Fruit fly (Drosophila melanogaster) whole organism, embryonic: ENCODE data around the gene Rpt4.

ENCODE experiments used
- Blimp-1 ChIP-seq: fragments of 200-800 bp; sonication (Bioruptor generic); optimal IDR thresholded peaks from 3 replicates; lab custom pipeline; 2018; ENCODE audit warnings: missing biosample characterization, missing genetic modification characterization, mild to moderate bottlenecking, moderate library complexity, missing genetic modification reagents
- CG10979 ChIP-seq: fragments of 200-800 bp; sonication (Bioruptor generic); optimal IDR thresholded peaks from 2 replicates; lab custom pipeline; 2018; ENCODE audit warnings: missing biosample characterization, mild to moderate bottlenecking, missing genetic modification characterization, moderate library complexity
- CG12942 ChIP-seq: fragments of 200-800 bp; sonication (Bioruptor generic); optimal IDR thresholded peaks from 3 replicates; lab custom pipeline; 2016; ENCODE audit warnings: missing biosample characterization, missing genetic modification characterization
- CG13287 ChIP-seq: fragments of 200-800 bp; sonication (Bioruptor generic); IDR thresholded peaks from 2 replicates; pipeline ENCODE4 v1.3.6; 2022; ENCODE audit warnings: missing biosample characterization, missing genetic modification characterization; ENCODE audit not compliant: partially characterized antibody
- CG17186 ChIP-seq: fragments of 200-800 bp; sonication (Bioruptor generic); optimal IDR thresholded peaks from 3 replicates; lab custom pipeline; 2017; ENCODE audit warnings: missing biosample characterization, missing genetic modification reagents, missing genetic modification characterization
- CG17328 ChIP-seq: fragments of 200-800 bp; sonication (Bioruptor generic); IDR thresholded peaks from 2 replicates; pipeline ENCODE4 v1.3.6; 2022; ENCODE audit warnings: missing biosample characterization, missing genetic modification characterization
- CG17385 ChIP-seq: fragments of 200-800 bp; sonication (Bioruptor generic); optimal IDR thresholded peaks from 3 replicates; lab custom pipeline; 2018; ENCODE audit warnings: missing biosample characterization, mild to moderate bottlenecking, missing genetic modification characterization
- CG17802 ChIP-seq: fragments of 200-800 bp; sonication (Bioruptor generic); optimal IDR thresholded peaks from 2 replicates; lab custom pipeline; 2018; ENCODE audit warnings: missing biosample characterization, mild to moderate bottlenecking, missing genetic modification characterization, moderate library complexity
- CG17912 ChIP-seq: fragments of 200-800 bp; sonication (Bioruptor generic); optimal IDR thresholded peaks from 2 replicates; lab custom pipeline; 2018; ENCODE audit warnings: missing biosample characterization, mild to moderate bottlenecking, missing genetic modification characterization
- CG18476 ChIP-seq: fragments of 200-800 bp; sonication (Bioruptor generic); optimal IDR thresholded peaks from 2 replicates; lab custom pipeline; 2016; ENCODE audit warnings: missing biosample characterization, mild to moderate bottlenecking, missing genetic modification characterization
- CG18599 ChIP-seq: fragments of 200-800 bp; sonication (Bioruptor generic); optimal IDR thresholded peaks from 3 replicates; lab custom pipeline; 2017; ENCODE audit warnings: missing biosample characterization, missing genetic modification characterization, mild to moderate bottlenecking, moderate library complexity, missing genetic modification reagents
- CG2120 ChIP-seq: fragments of 200-800 bp; sonication (Bioruptor generic); optimal IDR thresholded peaks from 3 replicates; lab custom pipeline; 2016; ENCODE audit warnings: missing biosample characterization, missing genetic modification characterization
- CG2889 ChIP-seq: fragments of 200-800 bp; sonication (Bioruptor generic); IDR thresholded peaks from 3 replicates; pipeline ENCODE4 v1.3.6; 2022; ENCODE audit warnings: missing biosample characterization, missing genetic modification characterization
- CG3407 ChIP-seq: fragments of 200-800 bp; sonication (Bioruptor generic); optimal IDR thresholded peaks from 2 replicates; lab custom pipeline; 2018; ENCODE audit warnings: missing biosample characterization, mild to moderate bottlenecking, missing genetic modification characterization
- CG5180 ChIP-seq: fragments of 200-800 bp; sonication (Bioruptor generic); optimal IDR thresholded peaks from 3 replicates; lab custom pipeline; 2017; ENCODE audit warnings: missing biosample characterization, missing genetic modification characterization, mild to moderate bottlenecking, moderate library complexity, missing genetic modification reagents
- CG6683 ChIP-seq: fragments of 200-800 bp; sonication (Bioruptor generic); optimal IDR thresholded peaks from 2 replicates; lab custom pipeline; 2017; ENCODE audit warnings: missing biosample characterization, mild to moderate bottlenecking, missing genetic modification characterization, missing genetic modification reagents
- CG6765 ChIP-seq: fragments of 200-800 bp; sonication (Bioruptor generic); optimal IDR thresholded peaks from 3 replicates; lab custom pipeline; 2017; ENCODE audit warnings: missing biosample characterization, mild to moderate bottlenecking, missing genetic modification characterization
- CG8281 ChIP-seq: fragments of 200-800 bp; sonication (Bioruptor generic); optimal IDR thresholded peaks from 2 replicates; lab custom pipeline; 2018; ENCODE audit warnings: missing biosample characterization, mild to moderate bottlenecking, missing genetic modification characterization, moderate library complexity
- CG8290 ChIP-seq, 3 experiments: fragments of 200-800 bp; sonication (Bioruptor generic); optimal IDR thresholded peaks; 2 replicates each; lab custom pipeline; 2016 to 2019; ENCODE audit warnings: missing biosample characterization in 3 of 3, missing genetic modification characterization in 3 of 3, mild to moderate bottlenecking in 2 of 3, moderate library complexity in 1 of 3
- CG9609 ChIP-seq: fragments of 200-800 bp; sonication (Bioruptor generic); optimal IDR thresholded peaks from 3 replicates; lab custom pipeline; 2016; ENCODE audit warnings: missing biosample characterization, missing genetic modification characterization
- CTCF ChIP-seq: fragments of 200-800 bp; sonication (Bioruptor generic); optimal IDR thresholded peaks from 2 replicates; lab custom pipeline; 2017; ENCODE audit warnings: missing biosample characterization, mild to moderate bottlenecking, missing genetic modification characterization, moderate library complexity
- CkIIα-i1 ChIP-seq: fragments of 200-800 bp; sonication (Bioruptor generic); IDR thresholded peaks from 2 replicates; pipeline ENCODE4 v1.3.6; 2022; ENCODE audit warnings: missing biosample characterization, missing genetic modification characterization
- D19A ChIP-seq: fragments of 200-800 bp; optimal IDR thresholded peaks from 3 replicates; lab custom pipeline; 2019; ENCODE audit warnings: missing biosample characterization, mild to moderate bottlenecking, missing genetic modification characterization, moderate library complexity
- Dad ChIP-seq: fragments of 200-800 bp; sonication (Bioruptor generic); optimal IDR thresholded peaks from 3 replicates; lab custom pipeline; 2016; ENCODE audit warnings: missing biosample characterization, missing genetic modification characterization
- Gsc ChIP-seq: fragments of 200-800 bp; sonication (Bioruptor generic); IDR thresholded peaks from 2 replicates; pipeline ENCODE4 v1.3.6; 2022; ENCODE audit warnings: missing biosample characterization, missing genetic modification characterization
- Gug ChIP-seq: fragments of 200-800 bp; sonication (Bioruptor generic); IDR thresholded peaks from 4 replicates; pipeline ENCODE4 v1.3.6; 2022; ENCODE audit warnings: missing biosample characterization, missing genetic modification characterization
- Hmr ChIP-seq: fragments of 200-800 bp; sonication (Bioruptor generic); optimal IDR thresholded peaks from 3 replicates; lab custom pipeline; 2017; ENCODE audit warnings: mild to moderate bottlenecking, missing biosample characterization, missing genetic modification reagents, missing genetic modification characterization
- Hr78 ChIP-seq, 2 experiments: fragments of 200-800 bp in 1 of 2; fragments of >200 bp in 1 of 2; sonication (Bioruptor generic) in 1 of 2; optimal IDR thresholded peaks; 2 replicates each; lab custom pipeline; 2017 to 2019; ENCODE audit warnings: missing biosample characterization in 2 of 2, missing genetic modification characterization in 2 of 2, mild to moderate bottlenecking in 1 of 2, moderate library complexity in 1 of 2
- Mad ChIP-seq: fragments of 200-800 bp; sonication (Bioruptor generic); optimal IDR thresholded peaks from 2 replicates; lab custom pipeline; 2016; ENCODE audit warnings: missing biosample characterization, missing genetic modification characterization
- Mes4 ChIP-seq: fragments of 200-800 bp; sonication (Bioruptor generic); optimal IDR thresholded peaks from 2 replicates; lab custom pipeline; 2016; ENCODE audit warnings: missing biosample characterization, missing genetic modification characterization
- Optix ChIP-seq: fragments of 200-800 bp; sonication (Bioruptor generic); IDR thresholded peaks from 3 replicates; pipeline ENCODE4 v1.3.6; 2022; ENCODE audit warnings: missing biosample characterization, missing genetic modification characterization
- Poxn ChIP-seq: fragments of 200-800 bp; sonication (Bioruptor generic); IDR thresholded peaks from 2 replicates; pipeline ENCODE4 v1.3.6; 2022; ENCODE audit warnings: missing biosample characterization, missing genetic modification characterization
- Usf ChIP-seq: fragments of 200-800 bp; sonication (Bioruptor generic); optimal IDR thresholded peaks from 2 replicates; lab custom pipeline; 2017; ENCODE audit warnings: missing genotype, missing biosample characterization, missing genetic modification characterization
- ac ChIP-seq: fragments of 200-800 bp; sonication (Bioruptor generic); optimal IDR thresholded peaks from 3 replicates; lab custom pipeline; 2017; ENCODE audit warnings: missing biosample characterization, mild to moderate bottlenecking, missing genetic modification characterization
- bcd ChIP-seq: fragments of 200-800 bp; sonication (Bioruptor generic); optimal IDR thresholded peaks from 2 replicates; lab custom pipeline; 2017; ENCODE audit warnings: missing biosample characterization, mild to moderate bottlenecking, missing genetic modification characterization
- br ChIP-seq: fragments of >200 bp; optimal IDR thresholded peaks from 2 replicates; lab custom pipeline; 2017
- caup ChIP-seq: fragments of 200-800 bp; sonication (Bioruptor generic); optimal IDR thresholded peaks from 3 replicates; lab custom pipeline; 2017; ENCODE audit warnings: missing biosample characterization, mild to moderate bottlenecking, missing genetic modification characterization, moderate library complexity; ENCODE audit not compliant: severe bottlenecking
- ci ChIP-seq: fragments of 200-800 bp; sonication (Bioruptor generic); IDR thresholded peaks from 3 replicates; pipeline ENCODE4 v1.3.6; 2022; ENCODE audit warnings: missing biosample characterization, missing genetic modification characterization
- emc ChIP-seq: fragments of 200-800 bp; sonication (Bioruptor generic); optimal IDR thresholded peaks from 2 replicates; lab custom pipeline; 2016; ENCODE audit warnings: missing biosample characterization, missing genetic modification characterization
- ham ChIP-seq: fragments of 200-800 bp; sonication (Bioruptor generic); IDR thresholded peaks from 2 replicates; pipeline ENCODE4 v1.3.6; 2022; ENCODE audit warnings: missing biosample characterization, missing genetic modification characterization
- kah ChIP-seq: fragments of 200-800 bp; sonication (Bioruptor generic); optimal IDR thresholded peaks from 2 replicates; lab custom pipeline; 2018; ENCODE audit warnings: missing biosample characterization, mild to moderate bottlenecking, missing genetic modification characterization
- ken ChIP-seq: fragments of 200-800 bp; sonication (Bioruptor generic); IDR thresholded peaks from 3 replicates; pipeline ENCODE4 v1.3.6; 2022; ENCODE audit warnings: missing biosample characterization, missing genetic modification characterization
- kni ChIP-seq: fragments of 200-800 bp; sonication (Bioruptor generic); optimal IDR thresholded peaks from 3 replicates; lab custom pipeline; 2017; ENCODE audit warnings: mild to moderate bottlenecking, missing biosample characterization, missing genetic modification reagents, missing genetic modification characterization
- luna ChIP-seq: fragments of 200-800 bp; sonication (Bioruptor generic); optimal IDR thresholded peaks from 2 replicates; lab custom pipeline; 2016; ENCODE audit warnings: missing biosample characterization, missing genetic modification characterization
- odd ChIP-seq: fragments of 200-800 bp; sonication (Bioruptor generic); optimal IDR thresholded peaks from 2 replicates; lab custom pipeline; 2017; ENCODE audit warnings: missing biosample characterization, mild to moderate bottlenecking, missing genetic modification characterization
- pan ChIP-seq, 4 experiments: fragments of >200 bp in 3 of 4; fragments of 200-800 bp in 1 of 4; sonication (Bioruptor generic) in 1 of 4; optimal IDR thresholded peaks in 3 of 4; IDR thresholded peaks in 1 of 4; 2 replicates each; pipeline versions ENCODE4 v1.3.6 to Lab custom; 2017 to 2022; ENCODE audit warnings: missing biosample characterization in 2 of 4, missing genetic modification characterization in 2 of 4, mixed read lengths in 1 of 4
- ranshi ChIP-seq: fragments of 200-800 bp; sonication (Bioruptor generic); IDR thresholded peaks from 2 replicates; pipeline ENCODE4 v1.3.6; 2022; ENCODE audit warnings: missing biosample characterization, missing genetic modification characterization
- sd ChIP-seq: fragments of 200-800 bp; sonication (Bioruptor generic); optimal IDR thresholded peaks from 3 replicates; lab custom pipeline; 2018; ENCODE audit warnings: missing biosample characterization, mild to moderate bottlenecking, missing genetic modification characterization, moderate library complexity
- usp ChIP-seq: fragments of >200 bp; optimal IDR thresholded peaks from 2 replicates; lab custom pipeline; 2017; ENCODE audit warnings: missing biosample characterization, missing genetic modification characterization
- yki ChIP-seq: fragments of >200 bp; optimal IDR thresholded peaks from 3 replicates; lab custom pipeline; 2018

The Rpt4 gene

dm6 chrX:6267187-6267711, 23.8 kb downstream of the Rpt4 start, which contains the start of gene schlank (continued):
- peak; percentile 26 for TF ChIP-seq CG10979 (tag; lab: Kevin White, UChicago)
- no peak for TF ChIP-seq yki (lab: Kevin White, UChicago)
- TF ChIP-seq usp = no peak
- peak; percentile 70 for TF ChIP-seq CG2120
- peak; percentile 66 for TF ChIP-seq ken (GFP tag; lab: Robert Waterston, UW)
- TF ChIP-seq CG6683 (GFP tag; lab: Kevin White, UChicago) = no peak
- TF ChIP-seq CkIIα-i1 (GFP tag; lab: Robert Waterston, UW) = no peak
- no peak for TF ChIP-seq CG3407 (GFP tag; lab: Kevin White, UChicago)
- peak; percentile 31 for TF ChIP-seq CG18476 (GFP tag; lab: Kevin White, UChicago)
- TF ChIP-seq emc = no peak
- no peak for TF ChIP-seq br (lab: Kevin White, UChicago)
- peak; percentile 67 for TF ChIP-seq Gug (GFP tag; lab: Robert Waterston, UW)
- TF ChIP-seq kni (GFP tag; lab: Kevin White, UChicago) = no peak
- TF ChIP-seq CG8290 (GFP tag; optimal IDR thresholded peaks at IDR 0.05; lab: Kevin White, UChicago) = peak; percentile 46
- TF ChIP-seq CG8290 (tag; optimal IDR thresholded peaks at IDR 0.05; lab: Kevin White, UChicago) = peak in 1 of 2 experiments; percentile 72
- no peak for TF ChIP-seq CG13287 (GFP tag; lab: Robert Waterston, UW)
- peak; percentile 25 for TF ChIP-seq Dad (GFP tag; lab: Kevin White, UChicago)
- TF ChIP-seq CG17912 (GFP tag; lab: Kevin White, UChicago) = no peak
- TF ChIP-seq D19A (tag; lab: Kevin White, UChicago) = no peak
- TF ChIP-seq ac (GFP tag; lab: Kevin White, UChicago) = no peak
- peak; percentile 20 for TF ChIP-seq caup (GFP tag; lab: Kevin White, UChicago)
- peak; percentile 59 for TF ChIP-seq sd (tag; lab: Kevin White, UChicago)
- TF ChIP-seq Blimp-1 (GFP tag; lab: Kevin White, UChicago) = no peak
- no peak for TF ChIP-seq kah (GFP tag; lab: Kevin White, UChicago)
- TF ChIP-seq ci = peak; percentile 81
- TF ChIP-seq Usf (GFP tag; lab: Kevin White, UChicago) = no peak
- no peak for TF ChIP-seq Hmr (GFP tag; lab: Kevin White, UChicago)
- no peak for TF ChIP-seq CG5180 (GFP tag; lab: Kevin White, UChicago)
- TF ChIP-seq CG17385 = no peak
- TF ChIP-seq bcd (GFP tag; lab: Kevin White, UChicago) = peak; percentile 21
- no peak for TF ChIP-seq Mad (GFP tag; lab: Kevin White, UChicago)
- no peak for TF ChIP-seq luna
- TF ChIP-seq CG12942 (GFP tag; lab: Kevin White, UChicago) = peak; percentile 29
- TF ChIP-seq odd (GFP tag; lab: Kevin White, UChicago) = no peak
- no peak for TF ChIP-seq ham
- no peak for TF ChIP-seq Hr78 (GFP tag; optimal IDR thresholded peaks at IDR 0.05; lab: Kevin White, UChicago)
- no peak for TF ChIP-seq Poxn (GFP tag; lab: Robert Waterston, UW)
- no peak for TF ChIP-seq CTCF (GFP tag; lab: Kevin White, UChicago)
- TF ChIP-seq Gsc (GFP tag; lab: Robert Waterston, UW) = no peak
- peak; percentile 57; the same call in 1 of the 2 replicates for TF ChIP-seq ranshi
- no peak for TF ChIP-seq Mes4
- TF ChIP-seq CG17186 (GFP tag; lab: Kevin White, UChicago) = peak; percentile 27
- peak; percentile 33 for TF ChIP-seq CG9609 (GFP tag; lab: Kevin White, UChicago)
- no peak for TF ChIP-seq CG8281 (tag; lab: Kevin White, UChicago)
- peak; percentile 6 for TF ChIP-seq CG18599
- TF ChIP-seq Optix (GFP tag; lab: Robert Waterston, UW) = peak; percentile 63; the same call in 2 of the 3 replicates
- 0 out of 3 replicates have a peak, but pooled peaks have one; percentile 13 for TF ChIP-seq CG2889 (GFP tag; lab: Robert Waterston, UW)
- TF ChIP-seq CG6765 = peak; percentile 20
- TF ChIP-seq pan (optimal IDR thresholded peaks at IDR 0.05; lab: Kevin White, UChicago) = no peak
- peak in 1 of 2 experiments; percentile 68 for TF ChIP-seq pan (GFP tag; optimal IDR thresholded peaks at IDR 0.05 in 1 of 2, IDR thresholded peaks at IDR 0.05 in 1 of 2)
- peak; percentile 18; the same call in 1 of the 2 replicates for TF ChIP-seq CG17328 (GFP tag; lab: Robert Waterston, UW)
- TF ChIP-seq CG17802 = no peak
